Worm (Caenorhabditis elegans): ENCODE results near the gene ima-3.
A peak's percentile ranks its signal among the peaks of the same experiment; 100 is the strongest.

The ima-3 gene

DNA sequence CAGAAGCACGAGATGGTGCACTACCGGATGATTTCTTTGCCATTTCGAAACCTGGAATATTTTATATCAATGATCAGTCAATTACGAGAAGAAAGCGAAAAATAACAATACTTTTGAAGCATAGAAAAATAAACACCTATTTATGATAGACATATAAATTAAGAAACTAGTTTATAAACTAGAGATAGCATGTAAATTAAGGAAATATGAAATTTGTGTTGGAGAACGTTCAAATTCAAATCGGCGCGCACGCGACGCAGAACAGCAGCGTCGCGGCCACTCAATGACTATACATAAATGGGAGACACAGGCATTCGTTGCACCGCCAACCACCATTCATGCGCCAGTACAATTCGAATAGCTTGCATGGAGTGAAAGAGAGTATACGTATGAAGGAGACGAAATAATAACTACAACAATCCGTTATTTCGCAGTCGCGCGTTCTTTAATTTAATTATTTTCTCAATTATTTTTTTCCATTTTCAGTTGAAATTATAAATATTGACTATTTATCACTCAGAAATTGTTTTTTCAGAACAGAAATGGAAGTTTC lies 18.7 kb upstream of the ima-3 start, which contains the start of the genes cec-5 and nol-10 (continued):
- peak; percentile 67 to 80 (median 74) for TF ChIP-seq dpl-1 (GFP tag; optimal IDR thresholded peaks at IDR 0.05)
- no peak for TF ChIP-seq mef-2 (tag; optimal IDR thresholded peaks at IDR 0.05)
- peak; percentile 71 for TF ChIP-seq fkh-8 (tag; optimal IDR thresholded peaks at IDR 0.05)
- no peak for TF ChIP-seq sox-4 (tag; optimal IDR thresholded peaks at IDR 0.05)
- TF ChIP-seq pax-3 (tag; optimal IDR thresholded peaks at IDR 0.05) = no peak
- TF ChIP-seq ztf-11 (tag; optimal IDR thresholded peaks at IDR 0.05) = peak in 1 of 2 experiments; percentile 29
- TF ChIP-seq C34B4.2 (tag; optimal IDR thresholded peaks at IDR 0.05) = no peak
- peak; percentile 79 for TF ChIP-seq C16A3.4 (tag; optimal IDR thresholded peaks at IDR 0.05)
- peak; percentile 66 for TF ChIP-seq nhr-77 (tag; optimal IDR thresholded peaks at IDR 0.05)
- TF ChIP-seq zag-1 (tag; optimal IDR thresholded peaks at IDR 0.05) = peak; percentile 38
- TF ChIP-seq lin-35 (GFP tag; optimal IDR thresholded peaks at IDR 0.05) = peak; percentile 78 to 87
- peak; percentile 75 for TF ChIP-seq swsn-7 (tag; optimal IDR thresholded peaks at IDR 0.05)
- no peak for TF ChIP-seq ceh-63 (GFP tag; optimal IDR thresholded peaks at IDR 0.05)
- no peak for TF ChIP-seq nhr-28 (tag; optimal IDR thresholded peaks at IDR 0.05)
- TF ChIP-seq grh-1 (GFP tag; IDR thresholded peaks at IDR 0.05) = no peak
- TF ChIP-seq lin-15B (tag; optimal IDR thresholded peaks at IDR 0.05) = peak; percentile 81
- no peak for TF ChIP-seq aly-2 (tag; optimal IDR thresholded peaks at IDR 0.05)
- no peak for TF ChIP-seq sptf-1 (tag; optimal IDR thresholded peaks at IDR 0.05)
- peak; percentile 3 for TF ChIP-seq fkh-10 (GFP tag; optimal IDR thresholded peaks at IDR 0.05)
- peak; percentile 91 for TF ChIP-seq lin-14 (GFP tag; optimal IDR thresholded peaks at IDR 0.05)
- no peak for TF ChIP-seq ces-1 (GFP tag; optimal IDR thresholded peaks at IDR 0.05)
- no peak for TF ChIP-seq alr-1 (tag; optimal IDR thresholded peaks at IDR 0.05; ENCODE audit: borderline replicate concordance)
- peak; percentile 55 for TF ChIP-seq nhr-90 (tag; optimal IDR thresholded peaks at IDR 0.05; ENCODE audit: poor library complexity)
- TF ChIP-seq nhr-84 (tag; optimal IDR thresholded peaks at IDR 0.05) = no peak
- no peak for TF ChIP-seq efl-3 (GFP tag; optimal IDR thresholded peaks at IDR 0.05)
- no peak for TF ChIP-seq unc-62 (GFP tag; optimal IDR thresholded peaks at IDR 0.05)
- TF ChIP-seq hlh-17 (GFP tag; optimal IDR thresholded peaks at IDR 0.05; ENCODE audit: borderline replicate concordance) = no peak
- no peak for TF ChIP-seq ama-1 (optimal IDR thresholded peaks at IDR 0.05)
- peak in 1 of 2 experiments; percentile 68 for TF ChIP-seq mdl-1 (tag; optimal IDR thresholded peaks at IDR 0.05)
- no peak for TF ChIP-seq fkh-4 (tag; optimal IDR thresholded peaks at IDR 0.05; ENCODE audit: borderline replicate concordance)
- TF ChIP-seq isw-1 (GFP tag; IDR thresholded peaks at IDR 0.05) = peak; percentile 47; the same call in 1 of the 2 replicates
- TF ChIP-seq unc-30 (tag; optimal IDR thresholded peaks at IDR 0.05) = no peak
- TF ChIP-seq jun-1 (tag; optimal IDR thresholded peaks at IDR 0.05) = no peak
- TF ChIP-seq irx-1 (tag; optimal IDR thresholded peaks at IDR 0.05) = peak; percentile 12
- no peak for TF ChIP-seq hlh-4 (tag; optimal IDR thresholded peaks at IDR 0.05)
- TF ChIP-seq dsc-1 (tag; optimal IDR thresholded peaks at IDR 0.05) = peak; percentile 43
- peak; percentile 89 for TF ChIP-seq snu-23 (GFP tag; optimal IDR thresholded peaks at IDR 0.05)
- peak; percentile 48 for TF ChIP-seq elt-2 (tag; optimal IDR thresholded peaks at IDR 0.05)
- TF ChIP-seq rnt-1 (tag; optimal IDR thresholded peaks at IDR 0.05) = peak; percentile 42
- TF ChIP-seq ceh-90 (tag; optimal IDR thresholded peaks at IDR 0.05) = no peak
- TF ChIP-seq nhr-85 (tag) = no peak
- peak; percentile 47 for TF ChIP-seq F16B12.6 (tag; optimal IDR thresholded peaks at IDR 0.05)
- TF ChIP-seq unc-86 (tag; optimal IDR thresholded peaks at IDR 0.05) = peak; percentile 57
- TF ChIP-seq zip-4 (GFP tag; optimal IDR thresholded peaks at IDR 0.05) = no peak
- peak; percentile 34 for TF ChIP-seq blmp-1 (tag; optimal IDR thresholded peaks at IDR 0.05)
